Worm (Caenorhabditis elegans): Measurements from ENCODE around the gene nlp-63.

DNA sequence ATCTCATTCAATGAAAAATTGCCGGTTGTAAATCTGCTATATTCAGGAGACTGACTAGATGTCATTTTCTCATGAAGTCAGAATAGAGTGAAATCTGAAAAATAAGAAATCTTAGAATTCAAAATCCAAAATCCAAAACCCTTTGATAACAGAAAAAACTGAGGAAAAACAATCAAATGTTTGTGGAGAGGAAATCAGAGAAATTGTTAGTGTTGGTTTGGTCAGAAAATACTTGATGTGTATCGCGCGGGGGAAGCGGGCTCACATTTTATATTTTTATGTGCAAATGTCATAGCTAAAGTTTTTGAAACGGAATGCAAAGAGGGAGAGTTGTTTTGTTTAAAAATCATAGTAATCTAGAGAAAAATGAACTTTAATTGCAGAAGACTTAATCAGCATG is 23.4 kb upstream of the nlp-63 start, which contains the start of gene F27E5.5:
- no peak for TF ChIP-seq sdz-38 (tag; optimal IDR thresholded peaks at IDR 0.05)
- TF ChIP-seq somi-1 (GFP tag; optimal IDR thresholded peaks at IDR 0.05), result no peak

Data from whole organism, young adult.